Worm (Caenorhabditis elegans): ENCODE measurements around the gene F56C4.2.

ce11 chrIV:10668561-10668960 lies 29.5 kb downstream of the F56C4.2 start:
- no peak for TF ChIP-seq unc-62 (GFP tag; optimal IDR thresholded peaks at IDR 0.05)
- no peak for TF ChIP-seq F13H6.1 (tag; optimal IDR thresholded peaks at IDR 0.05)
- no peak for TF ChIP-seq skn-1 (tag; optimal IDR thresholded peaks at IDR 0.05)
- TF ChIP-seq nhr-129 (tag; optimal IDR thresholded peaks at IDR 0.05): no peak
- TF ChIP-seq mdl-1 (tag; optimal IDR thresholded peaks at IDR 0.05): no peak
- no peak for TF ChIP-seq ZK546.5 (tag; optimal IDR thresholded peaks at IDR 0.05)
- TF ChIP-seq C34F6.9 (tag; optimal IDR thresholded peaks at IDR 0.05): no peak
- TF ChIP-seq mab-5 (tag; optimal IDR thresholded peaks at IDR 0.05): no peak
- TF ChIP-seq zag-1 (tag; optimal IDR thresholded peaks at IDR 0.05): no peak
- no peak for TF ChIP-seq ztf-11 (tag; optimal IDR thresholded peaks at IDR 0.05)
- TF ChIP-seq elt-3 (tag; optimal IDR thresholded peaks at IDR 0.05): no peak
